Fruit fly (Drosophila melanogaster): ENCODE results near the gene CG14963.

- no peak for TF ChIP-seq CG8478 (optimal IDR thresholded peaks at IDR 0.05)
- no peak for TF ChIP-seq CTCF (optimal IDR thresholded peaks at IDR 0.05)
Observed at dm6 chr3L:3165399-3165798, 6.9 kb downstream of the CG14963 start.

Data from S2 (cell line).